Fruit fly (Drosophila melanogaster): ENCODE measurements around the gene nrv2.

The nrv2 gene

DNA sequence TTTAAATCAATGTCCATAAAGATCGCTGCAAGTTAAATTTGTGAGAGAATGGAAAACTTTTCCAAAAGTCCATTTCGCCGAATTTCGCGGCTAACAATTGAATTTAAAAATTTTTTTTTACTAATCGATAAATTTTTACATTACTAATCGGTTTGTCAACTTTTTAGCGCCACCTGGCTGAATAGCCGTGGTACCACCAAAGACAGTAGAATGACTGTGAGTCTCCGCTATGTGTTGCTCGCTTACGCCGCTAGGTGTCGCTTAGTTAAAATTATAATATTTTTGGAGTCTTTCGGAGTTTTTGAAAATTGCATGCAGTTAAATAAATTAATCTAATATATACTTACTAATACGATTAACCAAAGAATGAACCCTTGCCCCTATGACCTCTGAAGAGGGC lies 1.3 kb downstream of the nrv2 start (continued):
- TF ChIP-seq yki (optimal IDR thresholded peaks at IDR 0.05) (no peak), Kr (GFP tag; optimal IDR thresholded peaks at IDR 0.05) (no peak), kah (GFP tag; optimal IDR thresholded peaks at IDR 0.05) (no peak), CG4424 (GFP tag; optimal IDR thresholded peaks at IDR 0.05) (peak; percentile 43), zen (tag; optimal IDR thresholded peaks at IDR 0.05) (peak; percentile 47), Dip2 (GFP tag; IDR thresholded peaks at IDR 0.05) (no peak), PHDP (tag; optimal IDR thresholded peaks at IDR 0.05) (peak; percentile 27), az2 (GFP tag; optimal IDR thresholded peaks at IDR 0.05) (peak; percentile 43), CG4820 (GFP tag; optimal IDR thresholded peaks at IDR 0.05) (no peak), CG3726 (GFP tag; IDR thresholded peaks at IDR 0.05) (no peak), sens-2 (GFP tag; IDR thresholded peaks at IDR 0.05) (no peak), Dad (GFP tag; optimal IDR thresholded peaks at IDR 0.05) (peak; percentile 29), Med (GFP tag) (peak; percentile 92), CG11093 (GFP tag; IDR thresholded peaks at IDR 0.05) (no peak), corto (GFP tag; optimal IDR thresholded peaks at IDR 0.05) (no peak), CG1792 (GFP tag; optimal IDR thresholded peaks at IDR 0.05) (no peak), CG11504 (tag; optimal IDR thresholded peaks at IDR 0.05) (no peak), CG6791 (GFP tag; IDR thresholded peaks at IDR 0.05; ENCODE audit: partially characterized antibody) (peak; percentile 71; the same call in 2 of the 3 replicates), CG9817 (tag; optimal IDR thresholded peaks at IDR 0.05) (peak; percentile 44), CG13775 (GFP tag; optimal IDR thresholded peaks at IDR 0.05) (peak; percentile 26), CG12071 (GFP tag; optimal IDR thresholded peaks at IDR 0.05) (no peak), CG14710 (tag; optimal IDR thresholded peaks at IDR 0.05) (peak; percentile 56), run (tag; optimal IDR thresholded peaks at IDR 0.05) (no peak), CG6175 (GFP tag; IDR thresholded peaks at IDR 0.05) (no peak), CG12942 (GFP tag; optimal IDR thresholded peaks at IDR 0.05) (no peak), repo (GFP tag; optimal IDR thresholded peaks at IDR 0.05) (no peak), Nf-YB (GFP tag; optimal IDR thresholded peaks at IDR 0.05) (no peak), CG7928 (GFP tag; optimal IDR thresholded peaks at IDR 0.05) (peak; percentile 6), Fer2 (tag; optimal IDR thresholded peaks at IDR 0.05) (no peak), CG12659 (GFP tag; optimal IDR thresholded peaks at IDR 0.05) (peak; percentile 34), Eip74EF (GFP tag; optimal IDR thresholded peaks at IDR 0.05) (no peak), CG8765 (GFP tag; IDR thresholded peaks at IDR 0.05) (no peak), CG14014 (GFP tag; IDR thresholded peaks at IDR 0.05) (0 out of 2 replicates have a peak, but pooled peaks have one; percentile 21), Gug (GFP tag; IDR thresholded peaks at IDR 0.05) (peak; percentile 19; the same call in 1 of the 4 replicates), sima (GFP tag; optimal IDR thresholded peaks at IDR 0.05) (no peak), CG18619 (GFP tag; optimal IDR thresholded peaks at IDR 0.05) (peak; percentile 23), Dll (GFP tag; IDR thresholded peaks at IDR 0.05; ENCODE audit: partially characterized antibody) (0 out of 4 replicates have a peak, but pooled peaks have one; percentile 33), mam (GFP tag; optimal IDR thresholded peaks at IDR 0.05) (peak; percentile 27), nom (GFP tag; optimal IDR thresholded peaks at IDR 0.05) (no peak), NFAT (GFP tag; IDR thresholded peaks at IDR 0.05) (peak; percentile 52; the same call in 1 of the 2 replicates), fd96Cb (tag; optimal IDR thresholded peaks at IDR 0.05) (peak; percentile 1), CG10565 (GFP tag; optimal IDR thresholded peaks at IDR 0.05) (no peak), Mad (GFP tag; optimal IDR thresholded peaks at IDR 0.05) (peak; percentile 39), CG31441 (GFP tag; IDR thresholded peaks at IDR 0.05) (0 out of 2 replicates have a peak, but pooled peaks have one; percentile 15), CG8089 (GFP tag; optimal IDR thresholded peaks at IDR 0.05) (peak; percentile 8), gt (GFP tag; IDR thresholded peaks at IDR 0.05) (no peak), CG2199 (GFP tag; IDR thresholded peaks at IDR 0.05) (peak; percentile 94), Adf1 (GFP tag; IDR thresholded peaks at IDR 0.05) (no peak), phol (tag; optimal IDR thresholded peaks at IDR 0.05) (peak; percentile 59), gcm (GFP tag; optimal IDR thresholded peaks at IDR 0.05) (no peak), unpg (GFP tag; optimal IDR thresholded peaks at IDR 0.05) (peak; percentile 9)
